Worm (Caenorhabditis elegans) whole organism, mixed stage, embryonic: ENCODE results near the gene clec-64.

ENCODE experiments used
- bed-3 ChIP-seq: fragments of 200-800 bp; sonication (Bioruptor generic); optimal IDR thresholded peaks from 3 replicates; lab custom pipeline; 2018; ENCODE audit warnings: mild to moderate bottlenecking, missing genetic modification characterization, moderate library complexity, missing compliant biosample characterization
- blmp-1 ChIP-seq: fragments of 150-350 bp; optimal IDR thresholded peaks from 2 replicates; lab custom pipeline; 2014; ENCODE audit warnings: missing biosample characterization, missing genetic modification characterization
- ceh-39 ChIP-seq: fragments of 150-350 bp; optimal IDR thresholded peaks from 2 replicates; lab custom pipeline; 2014; ENCODE audit warnings: missing biosample characterization, missing genetic modification characterization
- ceh-43 ChIP-seq: fragments of 200-800 bp; sonication (Bioruptor generic); optimal IDR thresholded peaks from 2 replicates; lab custom pipeline; 2018; ENCODE audit warnings: mild to moderate bottlenecking, missing genetic modification characterization, moderate library complexity, missing compliant biosample characterization
- ceh-83 ChIP-seq: fragments of 200-800 bp; sonication (Bioruptor generic); optimal IDR thresholded peaks from 2 replicates; lab custom pipeline; 2018; ENCODE audit warnings: mild to moderate bottlenecking, missing genetic modification characterization, missing compliant biosample characterization
- ces-1 ChIP-seq: fragments of 150-350 bp; optimal IDR thresholded peaks from 2 replicates; lab custom pipeline; 2014; ENCODE audit warnings: missing biosample characterization, missing genetic modification reagents, missing genetic modification characterization
- cnd-1 ChIP-seq: fragments of 200-800 bp; sonication (Bioruptor generic); optimal IDR thresholded peaks from 2 replicates; lab custom pipeline; 2018; ENCODE audit warnings: mild to moderate bottlenecking, missing genetic modification characterization, missing compliant biosample characterization
- drap-1 ChIP-seq: fragments of 200-800 bp; sonication (Bioruptor generic); optimal IDR thresholded peaks from 3 replicates; lab custom pipeline; 2018; ENCODE audit warnings: mild to moderate bottlenecking, missing genetic modification characterization, missing compliant biosample characterization
- elt-1 ChIP-seq: sonication (generic microtip); optimal IDR thresholded peaks from 2 replicates; lab custom pipeline; 2017; ENCODE audit warnings: missing genetic modification characterization, mild to moderate bottlenecking, missing compliant biosample characterization, antibody characterized with exemption, moderate library complexity, borderline replicate concordance; ENCODE audit not compliant: insufficient read depth
- elt-3 ChIP-seq: fragments of 150-350 bp; optimal IDR thresholded peaks from 2 replicates; lab custom pipeline; 2014; ENCODE audit warnings: missing biosample characterization, missing genetic modification characterization
- flh-1 ChIP-seq: fragments of 200-800 bp; sonication (Bioruptor generic); optimal IDR thresholded peaks from 2 replicates; lab custom pipeline; 2018; ENCODE audit warnings: mild to moderate bottlenecking, missing genetic modification characterization, moderate library complexity, missing compliant biosample characterization
- hlh-1 ChIP-seq: fragments of 150-350 bp; optimal IDR thresholded peaks from 2 replicates; lab custom pipeline; 2014; ENCODE audit warnings: missing biosample characterization, missing genetic modification reagents, missing genetic modification characterization
- lin-32 ChIP-seq: fragments of 200-800 bp; sonication (Bioruptor generic); optimal IDR thresholded peaks from 2 replicates; lab custom pipeline; 2018; ENCODE audit warnings: mild to moderate bottlenecking, missing genetic modification characterization, missing compliant biosample characterization
- lsy-2 ChIP-seq: fragments of 150-350 bp; optimal IDR thresholded peaks from 2 replicates; lab custom pipeline; 2014; ENCODE audit warnings: missing biosample characterization, missing genetic modification characterization
- mab-5 ChIP-seq: fragments of 150-350 bp; optimal IDR thresholded peaks from 2 replicates; lab custom pipeline; 2014; ENCODE audit warnings: missing biosample characterization, missing genetic modification characterization
- mls-2 ChIP-seq: sonication (generic microtip); optimal IDR thresholded peaks from 2 replicates; lab custom pipeline; 2016; ENCODE audit warnings: mild to moderate bottlenecking, missing genetic modification characterization, moderate library complexity, missing compliant biosample characterization
- nhr-12 ChIP-seq: fragments of 150-350 bp; optimal IDR thresholded peaks from 2 replicates; lab custom pipeline; 2014; ENCODE audit warnings: missing biosample characterization, missing genetic modification characterization
- nhr-2 ChIP-seq: fragments of 150-350 bp; optimal IDR thresholded peaks from 2 replicates; lab custom pipeline; 2014; ENCODE audit warnings: missing biosample characterization, missing genetic modification characterization
- nhr-237 ChIP-seq: fragments of 150-350 bp; optimal IDR thresholded peaks from 2 replicates; lab custom pipeline; 2014; ENCODE audit warnings: missing biosample characterization, missing genetic modification characterization
- nhr-28 ChIP-seq: fragments of 150-350 bp; optimal IDR thresholded peaks from 2 replicates; lab custom pipeline; 2014; ENCODE audit warnings: missing biosample characterization, missing genetic modification characterization
- nhr-76 ChIP-seq: sonication (generic microtip); optimal IDR thresholded peaks from 2 replicates; lab custom pipeline; 2017; ENCODE audit warnings: missing biosample characterization, missing genetic modification characterization
- pha-4 ChIP-seq: fragments of 150-350 bp; optimal IDR thresholded peaks from 2 replicates; lab custom pipeline; 2018; ENCODE audit warnings: missing biosample characterization, missing genetic modification reagents, missing genetic modification characterization
- sem-2 ChIP-seq: fragments of 200-800 bp; sonication (Bioruptor generic); optimal IDR thresholded peaks from 2 replicates; lab custom pipeline; 2018; ENCODE audit warnings: mild to moderate bottlenecking, missing genetic modification characterization, missing compliant biosample characterization
- snpc-4 ChIP-seq: fragments of 150-350 bp; optimal IDR thresholded peaks from 2 replicates; lab custom pipeline; 2014; ENCODE audit warnings: missing biosample characterization, missing genetic modification characterization
- sptf-1 ChIP-seq: sonication (generic microtip); optimal IDR thresholded peaks from 2 replicates; lab custom pipeline; 2017; ENCODE audit warnings: mild to moderate bottlenecking, missing genetic modification characterization, moderate library complexity, missing compliant biosample characterization
- tbx-8 ChIP-seq: fragments of 200-800 bp; sonication (Bioruptor generic); optimal IDR thresholded peaks from 2 replicates; lab custom pipeline; 2018; ENCODE audit warnings: mild to moderate bottlenecking, missing genetic modification characterization, moderate library complexity, missing compliant biosample characterization
- unc-120 ChIP-seq: sonication (generic microtip); optimal IDR thresholded peaks from 2 replicates; lab custom pipeline; 2017; ENCODE audit warnings: missing genetic modification characterization, missing compliant biosample characterization; ENCODE audit not compliant: poor library complexity, severe bottlenecking
- unc-39 ChIP-seq: fragments of 150-350 bp; optimal IDR thresholded peaks from 2 replicates; lab custom pipeline; 2014; ENCODE audit warnings: missing biosample characterization, missing genetic modification characterization
- unc-62 ChIP-seq: fragments of 150-350 bp; optimal IDR thresholded peaks from 2 replicates; lab custom pipeline; 2014; ENCODE audit warnings: missing biosample characterization, missing genetic modification reagents, missing genetic modification characterization
- ztf-11 ChIP-seq: fragments of 150-350 bp; optimal IDR thresholded peaks from 2 replicates; lab custom pipeline; 2014; ENCODE audit warnings: missing biosample characterization, missing genetic modification characterization

clec-64 gene

ce11 chrII:12928241-12928640 lies 30.2 kb downstream of the clec-64 start, which contains the start of gene F58G1.3:
F58G1.3 (minus strand) TSS chrII:12928341.
- TF ChIP-seq mls-2 (tag; lab: Kevin White, UChicago): no peak
- TF ChIP-seq mab-5 (tag; lab: Kevin White, UChicago): no peak
- no peak for TF ChIP-seq tbx-8 (GFP tag; lab: Kevin White, UChicago)
- TF ChIP-seq lsy-2 (tag; lab: Kevin White, UChicago): no peak
- TF ChIP-seq nhr-28 (tag; lab: Kevin White, UChicago): no peak
- no peak for TF ChIP-seq sptf-1 (tag; lab: Kevin White, UChicago)
- TF ChIP-seq snpc-4 (tag; lab: Kevin White, UChicago): no peak
- TF ChIP-seq nhr-2 (tag; lab: Kevin White, UChicago): no peak
- no peak for TF ChIP-seq ceh-43 (GFP tag; lab: Kevin White, UChicago)
- TF ChIP-seq flh-1 (GFP tag; lab: Kevin White, UChicago): no peak
- no peak for TF ChIP-seq unc-39
- no peak for TF ChIP-seq nhr-237 (tag; lab: Kevin White, UChicago)
- no peak for TF ChIP-seq nhr-76
- TF ChIP-seq bed-3: no peak
- no peak for TF ChIP-seq pha-4 (tag; lab: Kevin White, UChicago)
- no peak for TF ChIP-seq blmp-1 (tag; lab: Kevin White, UChicago)
- no peak for TF ChIP-seq elt-1
- TF ChIP-seq unc-120 (tag; lab: Kevin White, UChicago): no peak
- TF ChIP-seq ceh-39 (tag; lab: Kevin White, UChicago): no peak
- TF ChIP-seq ceh-83: no peak

ce11 chrII:12930138-12930537 lies 32.1 kb downstream of the clec-64 start:
- TF ChIP-seq tbx-8 (GFP tag; lab: Kevin White, UChicago) (no peak), blmp-1 (tag; lab: Kevin White, UChicago) (no peak), bed-3 (no peak), ceh-39 (tag; lab: Kevin White, UChicago) (no peak), flh-1 (GFP tag; lab: Kevin White, UChicago) (no peak), sptf-1 (tag; lab: Kevin White, UChicago) (no peak), elt-3 (tag; lab: Kevin White, UChicago) (no peak), nhr-12 (tag; lab: Kevin White, UChicago) (no peak), nhr-28 (tag; lab: Kevin White, UChicago) (no peak), hlh-1 (tag; lab: Kevin White, UChicago) (no peak), pha-4 (tag; lab: Kevin White, UChicago) (no peak), unc-39 (no peak), lin-32 (GFP tag; lab: Kevin White, UChicago) (no peak), unc-62 (GFP tag; lab: Kevin White, UChicago) (no peak), unc-120 (tag; lab: Kevin White, UChicago) (no peak)

ce11 chrII:12931456-12931923 lies 33.4 kb downstream of the clec-64 start, which contains the start of gene dct-18:
dct-18 (plus strand) TSS chrII:12931873.
- TF ChIP-seq cnd-1 (tag; lab: Kevin White, UChicago): no peak
- TF ChIP-seq unc-120 (tag; lab: Kevin White, UChicago): no peak
- no peak for TF ChIP-seq pha-4 (tag; lab: Kevin White, UChicago)
- TF ChIP-seq elt-3 (tag; lab: Kevin White, UChicago): no peak
- no peak for TF ChIP-seq ztf-11 (tag; lab: Kevin White, UChicago)
- TF ChIP-seq sem-2 (GFP tag; lab: Kevin White, UChicago): no peak
- no peak for TF ChIP-seq lsy-2 (tag; lab: Kevin White, UChicago)

ce11 chrII:12935259-12935658 lies 37.2 kb downstream of the clec-64 start, which contains the start of gene lips-9:
lips-9 (minus strand) TSS chrII:12935359.
- TF ChIP-seq nhr-76: no peak

ce11 chrII:12939161-12939560 lies 41.1 kb downstream of the clec-64 start:
- TF ChIP-seq ces-1 (GFP tag; lab: Kevin White, UChicago): peak; percentile 61
- TF ChIP-seq snpc-4 (tag; lab: Kevin White, UChicago): no peak
- TF ChIP-seq nhr-237 (tag; lab: Kevin White, UChicago): no peak
- no peak for TF ChIP-seq drap-1 (GFP tag; lab: Kevin White, UChicago)
